Fruit fly (Drosophila melanogaster): ENCODE results near the gene CG42637.
"Not testable (repeated sequence)": the region's sequence is repeated elsewhere in the genome, so short reads cannot be mapped to it uniquely, and the experiment has no call there.

The CG42637 gene

DNA sequence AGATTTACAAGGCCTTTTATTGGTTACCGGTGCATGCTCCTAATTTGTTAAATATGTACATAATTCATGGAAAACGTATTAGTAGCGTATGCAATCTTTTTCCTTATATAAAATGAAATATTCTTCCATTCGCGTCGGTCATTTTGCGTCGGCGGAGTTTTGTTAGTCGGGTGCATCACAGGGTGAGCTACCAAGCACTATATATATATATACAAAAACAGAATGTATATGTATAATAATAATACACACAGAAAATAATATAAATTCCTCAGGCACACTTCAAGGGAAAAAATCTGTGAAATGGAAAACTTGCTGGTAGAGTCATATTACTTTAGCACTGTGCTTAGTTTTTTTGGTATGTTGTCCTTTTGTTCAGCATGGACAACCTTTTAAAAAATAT lies 5.6 kb upstream of the CG42637 start, which contains the start of gene Ir76a:
Ir76a (plus strand) TSS at position 301 of the 400 bp plus-strand sequence.
- no peak for TF ChIP-seq noc (tag; optimal IDR thresholded peaks at IDR 0.05)

DNA sequence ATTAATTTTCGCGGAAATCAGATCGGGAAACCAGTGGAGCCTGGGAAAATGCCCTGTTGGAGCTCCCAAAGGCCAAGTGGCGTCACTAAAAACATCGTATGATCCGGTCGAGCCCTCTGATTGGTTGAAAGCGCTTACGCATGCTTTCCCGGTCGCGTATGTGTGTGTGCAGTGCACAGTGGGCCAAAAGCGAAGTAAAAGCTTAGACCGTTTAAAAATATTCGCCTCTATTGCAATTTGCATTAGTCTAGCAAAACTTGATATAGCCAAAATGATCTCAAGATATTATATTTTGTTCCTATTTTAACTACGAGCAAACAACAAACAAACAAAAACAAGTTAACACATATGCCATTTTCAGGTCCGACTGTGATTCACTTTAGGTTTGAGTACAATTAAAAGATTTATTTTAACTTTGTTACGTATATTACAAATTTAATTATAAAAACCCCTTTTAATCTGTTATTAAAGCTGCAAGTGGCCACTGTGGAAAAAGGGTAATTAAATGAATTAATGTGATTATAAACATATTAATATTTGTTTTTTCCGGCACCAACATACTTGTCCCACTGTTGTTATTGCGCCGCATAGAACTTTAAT lies 934 bp upstream of the CG42637 start:
- TF ChIP-seq noc (tag; optimal IDR thresholded peaks at IDR 0.05) = peak; percentile 94

DNA sequence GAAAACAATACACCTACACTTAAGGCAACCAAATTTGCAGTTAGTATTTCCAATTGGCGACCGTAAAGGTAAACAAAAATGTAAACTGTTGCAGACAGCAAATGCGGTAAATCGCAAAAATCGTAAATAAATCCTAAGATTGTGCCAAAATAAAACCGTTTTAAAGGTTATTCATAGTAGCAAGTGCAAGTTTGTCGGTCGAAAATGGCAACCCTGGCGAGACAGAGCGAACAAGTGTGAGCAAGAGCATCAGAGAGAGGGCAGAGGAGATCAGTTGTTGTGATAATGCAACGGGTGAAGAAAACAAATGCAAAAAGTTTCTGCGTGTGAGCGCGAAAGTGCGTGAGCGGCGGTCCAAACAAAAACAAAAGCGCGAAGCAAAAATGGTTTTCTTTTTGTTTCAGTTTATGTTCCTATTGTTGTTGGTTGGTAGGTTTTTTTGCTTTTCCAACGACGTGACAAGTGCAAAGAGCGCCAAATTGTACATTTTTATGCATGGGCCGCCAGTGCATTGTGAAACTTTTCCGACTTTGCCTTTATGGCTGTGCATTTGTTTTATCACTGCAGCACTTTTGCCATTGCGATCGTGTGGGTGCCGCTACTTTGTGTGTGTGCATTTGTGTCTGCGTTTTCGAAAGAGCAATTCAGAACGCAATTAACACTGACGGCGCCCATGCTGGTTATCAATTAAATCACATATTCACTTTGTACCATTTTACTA lies 492 bp downstream of the CG42637 start:
- no peak for TF ChIP-seq noc (tag; optimal IDR thresholded peaks at IDR 0.05)

DNA sequence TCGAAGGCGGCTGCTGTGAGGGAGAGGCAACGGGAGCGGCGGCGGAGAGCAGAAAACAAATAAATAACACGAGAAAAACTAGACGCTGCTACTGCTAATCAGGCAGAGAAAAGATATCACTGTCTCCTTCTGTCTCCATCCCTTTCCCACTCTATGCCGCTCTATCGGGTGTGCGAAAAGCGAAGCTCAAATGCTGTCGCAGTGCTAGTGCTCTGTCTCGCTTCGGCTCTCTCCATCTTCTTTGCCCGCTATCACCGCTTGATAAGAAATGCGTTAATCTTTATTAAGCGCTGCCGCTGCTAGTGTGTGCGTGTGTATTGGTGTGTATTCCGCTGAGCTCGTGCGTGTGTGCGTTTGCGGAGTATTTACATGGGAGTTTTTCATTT lies 1.7 kb downstream of the CG42637 start:
- peak; percentile 45 for TF ChIP-seq noc (tag; optimal IDR thresholded peaks at IDR 0.05)

DNA sequence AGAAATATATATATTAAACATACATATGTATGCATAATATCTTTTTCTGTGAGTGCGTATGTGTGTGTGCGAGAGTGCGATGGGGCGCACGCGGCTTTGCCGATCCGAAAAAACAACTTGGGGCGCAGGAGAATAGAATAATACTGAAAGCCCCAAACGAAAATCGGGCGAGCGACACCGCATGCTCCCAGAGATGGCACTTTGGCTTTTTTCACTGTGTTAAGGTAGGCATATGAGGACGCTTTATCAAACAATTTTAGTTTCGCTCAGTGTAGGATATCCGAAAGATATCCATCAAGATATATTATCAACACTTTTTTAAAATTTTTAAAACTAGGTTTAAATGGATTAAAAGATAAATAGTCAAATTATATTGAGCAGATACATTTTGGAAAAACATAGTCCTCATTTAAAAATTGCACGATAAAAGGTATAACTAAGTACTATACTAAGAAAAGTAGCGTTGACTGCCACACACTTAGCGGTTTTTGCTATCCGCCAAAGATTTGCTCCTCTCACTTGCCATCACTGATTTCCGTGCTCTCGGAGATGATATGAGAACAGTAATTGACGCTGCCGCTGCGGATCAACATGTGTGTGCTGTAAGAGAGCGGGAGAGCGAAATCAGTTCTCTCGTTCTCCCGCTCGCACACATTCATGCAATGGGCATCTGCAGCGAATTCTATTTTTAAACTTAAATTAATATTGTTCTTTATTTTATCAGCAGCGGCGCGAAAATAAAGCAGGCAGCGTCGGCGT lies 2.3 kb downstream of the CG42637 start:
- TF ChIP-seq noc (tag; optimal IDR thresholded peaks at IDR 0.05) = peak; percentile 75

DNA sequence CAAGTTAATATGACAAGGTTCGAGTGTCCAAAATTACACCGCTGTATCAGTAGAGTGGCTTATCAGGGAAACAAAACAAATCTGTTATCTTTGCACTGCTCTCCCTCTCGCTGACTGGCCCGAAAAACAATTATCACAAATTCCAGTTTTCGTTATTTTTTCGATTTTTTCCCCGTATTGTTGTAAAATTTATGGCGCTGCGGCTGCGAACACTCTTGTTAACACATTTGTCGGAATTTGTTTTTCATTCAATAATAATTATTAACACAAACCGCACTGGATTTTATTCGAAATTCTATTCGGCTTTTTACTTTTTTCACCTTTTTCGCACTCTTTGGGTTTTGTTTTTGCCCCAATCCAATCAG lies 2.8 kb downstream of the CG42637 start:
- TF ChIP-seq noc (tag; optimal IDR thresholded peaks at IDR 0.05) = no peak

DNA sequence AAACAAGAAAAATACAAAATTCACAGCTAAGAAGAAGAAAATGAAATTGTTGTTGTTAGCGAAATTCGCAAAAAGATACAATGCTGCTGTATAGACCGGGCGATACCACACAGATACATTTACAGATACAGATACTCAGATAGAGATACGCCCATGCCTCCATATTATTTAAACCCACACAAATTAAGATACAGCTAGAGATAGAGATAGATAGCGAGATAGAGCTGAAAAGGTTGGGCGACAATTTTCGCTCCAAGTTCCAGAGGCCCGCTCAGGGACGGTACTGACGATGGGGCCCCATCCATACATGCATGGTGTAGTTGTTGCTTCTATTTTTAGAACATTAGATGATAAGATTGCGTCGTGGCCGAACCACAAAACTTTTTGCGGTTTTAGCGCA lies 5.7 kb downstream of the CG42637 start:
- TF ChIP-seq noc (tag; optimal IDR thresholded peaks at IDR 0.05) = peak; percentile 53

DNA sequence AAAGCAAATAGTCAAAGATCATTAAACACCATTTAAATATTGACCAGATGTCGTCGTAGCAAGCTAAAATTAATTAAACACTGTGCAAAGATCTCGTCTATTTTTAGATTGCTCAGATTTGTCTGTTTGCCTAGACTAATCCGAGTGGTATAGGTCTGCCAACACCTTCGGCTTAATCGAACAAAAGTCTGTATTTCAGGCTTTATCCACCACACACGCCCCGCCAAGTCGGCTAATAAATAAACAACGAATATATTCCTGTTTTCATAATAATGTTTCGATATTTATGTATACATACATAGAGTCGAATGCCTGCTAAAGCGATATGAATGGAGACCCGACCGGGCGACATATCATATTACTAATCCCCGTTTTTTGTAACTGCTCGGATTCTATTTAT lies 14.8 kb downstream of the CG42637 start:
- TF ChIP-seq noc (tag; optimal IDR thresholded peaks at IDR 0.05) = no peak

DNA sequence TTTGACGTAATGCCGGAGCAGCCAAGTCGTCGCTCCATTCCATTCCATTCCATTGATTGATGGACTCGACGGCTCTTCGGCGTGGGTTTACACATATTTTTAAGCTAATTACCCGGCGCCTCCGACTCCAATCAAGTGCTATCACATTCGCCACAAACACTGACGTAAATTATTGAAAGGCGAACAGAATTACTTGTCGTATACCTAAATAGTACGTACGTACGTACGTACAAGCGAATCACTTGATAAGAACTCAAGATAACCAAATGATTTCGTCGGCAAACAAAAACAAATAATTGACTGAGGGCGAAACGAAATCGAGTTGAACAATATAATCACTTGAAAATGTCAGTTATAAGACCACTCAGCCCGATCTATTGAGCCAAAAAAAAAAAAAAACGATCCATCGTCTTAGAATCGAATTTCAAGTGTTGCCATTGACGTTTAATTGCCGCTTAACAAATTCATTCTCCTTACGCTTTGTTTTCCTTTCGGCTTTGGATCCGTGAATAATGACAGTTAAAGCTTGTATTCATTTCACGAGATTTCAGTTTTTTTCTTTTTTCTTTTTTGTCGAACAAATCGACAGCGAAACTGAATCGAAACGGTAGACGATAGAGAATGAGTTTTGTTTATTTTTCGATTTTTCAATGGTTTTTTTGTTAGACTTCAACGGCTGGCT lies 15.9 kb downstream of the CG42637 start:
- TF ChIP-seq noc (tag; optimal IDR thresholded peaks at IDR 0.05) = peak; percentile 87

DNA sequence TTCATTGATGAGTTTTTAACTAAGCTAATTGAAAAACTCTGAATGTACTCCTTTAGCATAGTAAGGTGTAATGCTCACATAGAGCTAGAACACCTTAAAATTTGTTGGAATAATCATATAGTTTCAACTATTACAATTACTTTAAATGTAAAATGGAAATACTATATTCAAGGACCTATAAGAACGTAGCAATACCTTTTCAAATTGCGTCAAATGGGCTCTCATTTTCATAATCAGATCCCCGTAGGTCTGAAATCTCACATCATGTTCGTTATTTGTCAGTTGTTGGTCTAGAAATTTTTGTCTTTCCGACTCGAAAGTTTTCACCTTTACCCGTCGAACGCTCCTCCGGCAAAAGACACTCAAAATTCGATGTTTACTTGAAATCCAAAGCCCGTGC lies 33.3 kb downstream of the CG42637 start, which contains the start of gene Vtld:
Vtld (plus strand) TSS at position 301 of the 400 bp plus-strand sequence.
- TF ChIP-seq noc (tag; optimal IDR thresholded peaks at IDR 0.05) = not testable (repeated sequence)

DNA sequence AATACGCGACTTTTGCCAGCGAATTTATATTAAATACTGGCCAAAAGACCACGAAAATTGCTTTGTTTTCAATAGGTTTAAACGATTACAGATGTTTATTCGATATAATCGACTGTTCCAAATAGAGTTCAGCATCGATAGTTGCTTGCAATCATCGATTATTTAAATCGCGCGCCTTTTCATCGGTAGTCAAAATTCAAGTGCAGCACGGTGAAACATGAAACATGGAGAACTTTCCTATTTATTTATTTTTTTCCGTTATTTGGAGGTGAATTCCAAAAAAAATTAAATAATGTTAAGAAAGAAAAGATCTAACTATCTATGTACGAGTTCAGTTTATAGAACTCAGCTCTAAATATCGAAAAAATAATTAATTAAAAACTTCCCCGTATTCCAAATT lies 43.7 kb downstream of the CG42637 start, which contains the start of gene CG42638:
CG42638 (minus strand) TSS at position 101 of the 400 bp plus-strand sequence.
- TF ChIP-seq noc (tag; optimal IDR thresholded peaks at IDR 0.05) = not testable (repeated sequence)

DNA sequence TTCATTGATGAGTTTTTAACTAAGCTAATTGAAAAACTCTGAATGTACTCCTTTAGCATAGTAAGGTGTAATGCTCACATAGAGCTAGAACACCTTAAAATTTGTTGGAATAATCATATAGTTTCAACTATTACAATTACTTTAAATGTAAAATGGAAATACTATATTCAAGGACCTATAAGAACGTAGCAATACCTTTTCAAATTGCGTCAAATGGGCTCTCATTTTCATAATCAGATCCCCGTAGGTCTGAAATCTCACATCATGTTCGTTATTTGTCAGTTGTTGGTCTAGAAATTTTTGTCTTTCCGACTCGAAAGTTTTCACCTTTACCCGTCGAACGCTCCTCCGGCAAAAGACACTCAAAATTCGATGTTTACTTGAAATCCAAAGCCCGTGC lies 64.7 kb downstream of the CG42637 start, which contains the start of gene CG42529:
CG42529 (plus strand) TSS at position 301 of the 400 bp plus-strand sequence.
- TF ChIP-seq noc (tag; optimal IDR thresholded peaks at IDR 0.05) = not testable (repeated sequence)

DNA sequence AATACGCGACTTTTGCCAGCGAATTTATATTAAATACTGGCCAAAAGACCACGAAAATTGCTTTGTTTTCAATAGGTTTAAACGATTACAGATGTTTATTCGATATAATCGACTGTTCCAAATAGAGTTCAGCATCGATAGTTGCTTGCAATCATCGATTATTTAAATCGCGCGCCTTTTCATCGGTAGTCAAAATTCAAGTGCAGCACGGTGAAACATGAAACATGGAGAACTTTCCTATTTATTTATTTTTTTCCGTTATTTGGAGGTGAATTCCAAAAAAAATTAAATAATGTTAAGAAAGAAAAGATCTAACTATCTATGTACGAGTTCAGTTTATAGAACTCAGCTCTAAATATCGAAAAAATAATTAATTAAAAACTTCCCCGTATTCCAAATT lies 75.1 kb downstream of the CG42637 start, which contains the start of gene Trpml:
Trpml (minus strand) TSS at position 101 of the 400 bp plus-strand sequence.
- not testable (repeated sequence) for TF ChIP-seq noc (tag; optimal IDR thresholded peaks at IDR 0.05)

DNA sequence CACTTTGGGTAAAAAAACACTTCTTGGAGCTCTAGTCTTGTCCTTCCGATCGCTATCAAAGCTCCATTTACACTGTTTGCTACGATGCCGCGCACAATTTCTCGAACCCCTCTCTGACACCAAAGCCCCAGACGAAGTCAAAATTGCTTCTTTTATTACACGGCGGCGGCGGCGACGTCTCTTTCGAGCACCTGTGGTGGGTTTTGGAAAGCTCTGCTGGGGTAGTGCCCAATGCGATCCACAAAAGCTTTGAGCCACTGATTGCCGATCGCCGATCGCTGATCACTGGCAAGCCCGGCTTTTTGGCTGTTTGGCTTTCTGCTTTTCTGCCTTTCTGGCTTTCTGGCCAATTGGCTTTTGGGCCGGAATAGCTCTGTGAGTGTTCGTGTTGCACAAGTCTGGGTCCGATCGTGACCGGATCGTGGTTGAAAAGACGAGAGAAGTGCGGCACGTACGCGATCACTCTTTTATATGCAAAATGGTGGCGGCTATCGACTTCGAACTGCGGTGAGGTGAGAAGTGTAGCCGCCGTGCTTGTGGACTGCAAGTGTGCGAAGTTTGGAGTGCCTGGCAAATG lies 85.7 kb downstream of the CG42637 start, which contains the start of gene serp:
serp (minus strand) TSS at position 446 of the 577 bp plus-strand sequence.
- no peak for TF ChIP-seq noc (tag; optimal IDR thresholded peaks at IDR 0.05)

DNA sequence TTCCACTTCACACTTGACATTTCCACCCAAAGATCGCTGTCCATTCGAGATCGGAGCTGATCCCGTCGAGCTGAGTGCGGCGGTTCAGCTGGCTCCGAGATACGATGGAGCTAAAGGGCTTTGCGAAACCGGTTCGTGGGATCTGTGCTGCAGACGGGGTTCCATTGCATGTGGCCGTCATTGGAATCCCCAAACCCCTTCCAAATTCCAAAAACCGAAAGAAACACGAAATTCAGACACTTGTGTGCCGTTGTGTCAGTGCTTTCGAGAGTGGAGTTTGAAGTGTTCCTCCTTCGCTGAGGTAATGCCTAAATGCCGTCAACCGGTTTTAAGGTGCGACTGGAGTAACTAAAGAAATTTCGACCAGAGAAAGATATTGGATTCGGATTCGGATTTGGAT lies 88.5 kb downstream of the CG42637 start:
- no peak for TF ChIP-seq noc (tag; optimal IDR thresholded peaks at IDR 0.05)
